Fruit fly (Drosophila melanogaster) whole organism, pupa: ENCODE data around the gene Rbp1.

Source experiments
- CG10348 ChIP-seq: fragments of 200-800 bp; sonication (Bioruptor generic); IDR thresholded peaks from 2 replicates; pipeline ENCODE4 v1.3.6; 2022; ENCODE audit warnings: missing biosample characterization, missing genetic modification characterization
- CG12605 ChIP-seq: fragments of 200-800 bp; sonication (Bioruptor generic); IDR thresholded peaks from 2 replicates; pipeline ENCODE4 v1.3.6; 2022; ENCODE audit warnings: missing biosample characterization, missing genetic modification characterization
- CG14655 ChIP-seq: fragments of 200-800 bp; sonication (Bioruptor generic); optimal IDR thresholded peaks from 3 replicates; lab custom pipeline; 2017; ENCODE audit warnings: mild to moderate bottlenecking, missing biosample characterization, missing genetic modification reagents, missing genetic modification characterization
- CG17806 ChIP-seq: fragments of 200-800 bp; sonication (Bioruptor generic); optimal IDR thresholded peaks from 2 replicates; lab custom pipeline; 2018; ENCODE audit warnings: missing biosample characterization, mild to moderate bottlenecking, missing genetic modification characterization, moderate library complexity
- CG34367 ChIP-seq: fragments of 200-800 bp; sonication (Bioruptor generic); optimal IDR thresholded peaks from 2 replicates; lab custom pipeline; 2018; ENCODE audit warnings: missing biosample characterization, mild to moderate bottlenecking, missing genetic modification characterization
- D1 ChIP-seq: fragments of 200-800 bp; sonication (Bioruptor generic); optimal IDR thresholded peaks from 2 replicates; lab custom pipeline; 2018; ENCODE audit warnings: missing biosample characterization, mild to moderate bottlenecking, missing genetic modification characterization, moderate library complexity
- Pif1A ChIP-seq: fragments of 200-800 bp; sonication (Bioruptor generic); optimal IDR thresholded peaks from 3 replicates; lab custom pipeline; 2016; ENCODE audit warnings: missing biosample characterization, missing genetic modification characterization
- fd96Ca ChIP-seq: fragments of 200-800 bp; sonication (Bioruptor generic); IDR thresholded peaks from 3 replicates; pipeline ENCODE4 v1.3.6; 2022; ENCODE audit warnings: missing biosample characterization, missing genetic modification characterization

- TF ChIP-seq CG17806 (tag; lab: Kevin White, UChicago) = no peak
- TF ChIP-seq D1 (tag; lab: Kevin White, UChicago) = no peak
- no peak for TF ChIP-seq CG10348 (GFP tag; lab: Robert Waterston, UW)
- no peak for TF ChIP-seq CG34367 (tag; lab: Kevin White, UChicago)
- TF ChIP-seq Pif1A (GFP tag; lab: Kevin White, UChicago) = no peak
- no peak for TF ChIP-seq CG12605
- no peak for TF ChIP-seq CG14655 (GFP tag; lab: Kevin White, UChicago)
- TF ChIP-seq fd96Ca = no peak
Observed at dm6 chr3R:10776047-10776659, 8.0 kb upstream of the Rbp1 start.
